Fruit fly (Drosophila melanogaster) whole organism, embryonic: ENCODE results near the gene aos.

Source experiments
- Atf-2 ChIP-seq: fragments of 200-800 bp; sonication (Bioruptor generic); optimal IDR thresholded peaks from 2 replicates; lab custom pipeline; 2016; ENCODE audit warnings: missing biosample characterization, missing genetic modification characterization
- Bteb2 ChIP-seq: fragments of 200-800 bp; sonication (Bioruptor generic); optimal IDR thresholded peaks from 2 replicates; lab custom pipeline; 2016; ENCODE audit warnings: missing biosample characterization, missing genetic modification characterization
- CG1024 ChIP-seq: fragments of 200-800 bp; sonication (Bioruptor generic); IDR thresholded peaks from 2 replicates; pipeline ENCODE4 v1.3.6; 2022; ENCODE audit warnings: missing biosample characterization, missing genetic modification characterization
- CG11085 ChIP-seq: fragments of 200-800 bp; sonication (Bioruptor generic); IDR thresholded peaks from 2 replicates; pipeline ENCODE4 v1.3.6; 2022; ENCODE audit warnings: missing biosample characterization, missing genetic modification characterization
- CG11695 ChIP-seq: fragments of 200-800 bp; sonication (Bioruptor generic); IDR thresholded peaks from 3 replicates; pipeline ENCODE4 v1.3.6; 2022; ENCODE audit warnings: missing biosample characterization, missing genetic modification characterization
- CG12219 ChIP-seq: fragments of 200-800 bp; sonication (Bioruptor generic); optimal IDR thresholded peaks from 3 replicates; lab custom pipeline; 2018; ENCODE audit warnings: missing biosample characterization, mild to moderate bottlenecking, missing genetic modification characterization
- CG12391 ChIP-seq: fragments of 200-800 bp; sonication (Bioruptor generic); optimal IDR thresholded peaks from 3 replicates; lab custom pipeline; 2018; ENCODE audit warnings: missing biosample characterization, mild to moderate bottlenecking, missing genetic modification characterization, moderate library complexity
- CG15514 ChIP-seq: fragments of 200-800 bp; sonication (Bioruptor generic); optimal IDR thresholded peaks from 3 replicates; lab custom pipeline; 2017; ENCODE audit warnings: missing biosample characterization, missing genetic modification characterization, mild to moderate bottlenecking, moderate library complexity, missing genetic modification reagents
- CG31224 ChIP-seq: fragments of 200-800 bp; sonication (Bioruptor generic); IDR thresholded peaks from 2 replicates; pipeline ENCODE4 v1.3.6; 2022; ENCODE audit warnings: missing biosample characterization, missing genetic modification characterization
- CG33213 ChIP-seq: fragments of 200-800 bp; sonication (Bioruptor generic); optimal IDR thresholded peaks from 3 replicates; lab custom pipeline; 2016; ENCODE audit warnings: missing biosample characterization, missing genetic modification characterization
- CG4617 ChIP-seq: fragments of 200-800 bp; sonication (Bioruptor generic); optimal IDR thresholded peaks from 3 replicates; lab custom pipeline; 2016; ENCODE audit warnings: missing biosample characterization, missing genetic modification characterization, borderline replicate concordance
- CG5180 ChIP-seq: fragments of 200-800 bp; sonication (Bioruptor generic); optimal IDR thresholded peaks from 3 replicates; lab custom pipeline; 2017; ENCODE audit warnings: missing biosample characterization, missing genetic modification characterization, mild to moderate bottlenecking, moderate library complexity, missing genetic modification reagents
- CG6654 ChIP-seq: fragments of 200-800 bp; sonication (Bioruptor generic); optimal IDR thresholded peaks from 2 replicates; lab custom pipeline; 2017; ENCODE audit warnings: missing biosample characterization, mild to moderate bottlenecking, missing genetic modification characterization
- CG6689 ChIP-seq: fragments of 200-800 bp; sonication (Bioruptor generic); IDR thresholded peaks from 2 replicates; pipeline ENCODE4 v1.3.6; 2022; ENCODE audit warnings: missing biosample characterization, missing genetic modification characterization
- CG8765 ChIP-seq: fragments of 200-800 bp; sonication (Bioruptor generic); IDR thresholded peaks from 2 replicates; pipeline ENCODE4 v1.3.6; 2022; ENCODE audit warnings: missing biosample characterization, missing genetic modification characterization
- CG9437 ChIP-seq: fragments of 200-800 bp; sonication (Bioruptor generic); optimal IDR thresholded peaks from 2 replicates; lab custom pipeline; 2018; ENCODE audit warnings: missing biosample characterization, mild to moderate bottlenecking, missing genetic modification characterization
- CTCF ChIP-seq: fragments of 200-800 bp; sonication (Bioruptor generic); optimal IDR thresholded peaks from 2 replicates; lab custom pipeline; 2017; ENCODE audit warnings: missing biosample characterization, mild to moderate bottlenecking, missing genetic modification characterization, moderate library complexity
- D ChIP-seq, 2 experiments: fragments of 200-800 bp in 1 of 2; fragments of >200 bp in 1 of 2; sonication (Bioruptor generic) in 1 of 2; optimal IDR thresholded peaks; 2 replicates in 1 of 2; 3 replicates in 1 of 2; lab custom pipeline; 2017; ENCODE audit warnings: mild to moderate bottlenecking in 1 of 2, missing biosample characterization in 1 of 2, missing genetic modification characterization in 1 of 2, missing genetic modification reagents in 1 of 2
- Dad ChIP-seq: fragments of 200-800 bp; sonication (Bioruptor generic); optimal IDR thresholded peaks from 3 replicates; lab custom pipeline; 2016; ENCODE audit warnings: missing biosample characterization, missing genetic modification characterization
- E2f1 ChIP-seq: fragments of 200-800 bp; sonication (Bioruptor generic); IDR thresholded peaks from 2 replicates; pipeline ENCODE4 v1.3.6; 2022; ENCODE audit warnings: missing biosample characterization, missing genetic modification characterization
- Ets65A ChIP-seq: fragments of 200-800 bp; sonication (Bioruptor generic); peaks from one replicate; lab custom pipeline; 2016; ENCODE audit warnings: missing biosample characterization, missing genetic modification characterization
- Fer1 ChIP-seq: fragments of 200-800 bp; sonication (Bioruptor generic); optimal IDR thresholded peaks from 2 replicates; lab custom pipeline; 2017; ENCODE audit warnings: missing biosample characterization, mild to moderate bottlenecking, missing genetic modification characterization
- H15 ChIP-seq: fragments of 200-800 bp; sonication (Bioruptor generic); IDR thresholded peaks from 3 replicates; pipeline ENCODE4 v1.3.6; 2022; ENCODE audit warnings: missing biosample characterization, missing genetic modification characterization
- Hand ChIP-seq: fragments of 200-800 bp; sonication (Bioruptor generic); optimal IDR thresholded peaks from 2 replicates; lab custom pipeline; 2017; ENCODE audit warnings: mild to moderate bottlenecking, missing biosample characterization, missing genetic modification reagents, missing genetic modification characterization
- MBD-R2 ChIP-seq: fragments of 200-800 bp; sonication (Bioruptor generic); IDR thresholded peaks from 2 replicates; pipeline ENCODE4 v1.3.6; 2022; ENCODE audit warnings: missing biosample characterization, missing genetic modification characterization
- NK7.1 ChIP-seq: fragments of 200-800 bp; sonication (Bioruptor generic); optimal IDR thresholded peaks from 3 replicates; lab custom pipeline; 2016; ENCODE audit warnings: missing biosample characterization, missing genetic modification characterization
- NfI ChIP-seq: fragments of 200-800 bp; sonication (Bioruptor generic); optimal IDR thresholded peaks from 3 replicates; lab custom pipeline; 2018; ENCODE audit warnings: missing biosample characterization, mild to moderate bottlenecking, missing genetic modification characterization, moderate library complexity
- Oaz ChIP-seq: fragments of 200-800 bp; sonication (Bioruptor generic); IDR thresholded peaks from 2 replicates; pipeline ENCODE4 v1.3.6; 2022; ENCODE audit warnings: missing biosample characterization, missing genetic modification characterization
- Pdp1 ChIP-seq, 2 experiments: fragments of 200-800 bp; sonication (Bioruptor generic); optimal IDR thresholded peaks; 3 replicates each; lab custom pipeline; 2016; ENCODE audit warnings: missing biosample characterization in 2 of 2, missing genetic modification characterization in 2 of 2, mild to moderate bottlenecking in 1 of 2, moderate library complexity in 1 of 2
- Rx ChIP-seq: fragments of 200-800 bp; sonication (Bioruptor generic); IDR thresholded peaks from 2 replicates; pipeline ENCODE4 v1.3.6; 2022; ENCODE audit warnings: missing biosample characterization, missing genetic modification characterization
- Sox100B ChIP-seq: fragments of 200-800 bp; sonication (Bioruptor generic); optimal IDR thresholded peaks from 3 replicates; lab custom pipeline; 2018; ENCODE audit warnings: missing biosample characterization, mild to moderate bottlenecking, missing genetic modification characterization
- amos ChIP-seq: fragments of 200-800 bp; sonication (Bioruptor generic); IDR thresholded peaks from 2 replicates; pipeline ENCODE4 v1.3.6; 2022; ENCODE audit warnings: missing biosample characterization, missing genetic modification characterization; ENCODE audit not compliant: partially characterized antibody
- cad ChIP-seq: fragments of >200 bp; optimal IDR thresholded peaks from 2 replicates; lab custom pipeline; 2017; ENCODE audit warnings: missing biosample characterization, missing genetic modification characterization
- dan ChIP-seq: fragments of 200-800 bp; sonication (Bioruptor generic); IDR thresholded peaks from 2 replicates; pipeline ENCODE4 v1.3.6; 2022; ENCODE audit warnings: missing biosample characterization, missing genetic modification characterization
- danr ChIP-seq: fragments of 200-800 bp; sonication (Bioruptor generic); IDR thresholded peaks from 2 replicates; pipeline ENCODE4 v1.3.6; 2022; ENCODE audit warnings: missing biosample characterization, missing genetic modification characterization
- dati ChIP-seq: fragments of 200-800 bp; sonication (Bioruptor generic); IDR thresholded peaks from 2 replicates; pipeline ENCODE4 v1.3.6; 2022; ENCODE audit warnings: missing biosample characterization, missing genetic modification characterization
- fd96Cb ChIP-seq: fragments of 200-800 bp; sonication (Bioruptor generic); optimal IDR thresholded peaks from 2 replicates; lab custom pipeline; 2018; ENCODE audit warnings: missing biosample characterization, mild to moderate bottlenecking, missing genetic modification characterization, moderate library complexity
- gt ChIP-seq: fragments of 200-800 bp; sonication (Bioruptor generic); IDR thresholded peaks from 2 replicates; pipeline ENCODE4 v1.3.6; 2022; ENCODE audit warnings: missing biosample characterization, missing genetic modification characterization
- hth ChIP-seq: fragments of >200 bp; optimal IDR thresholded peaks from 2 replicates; lab custom pipeline; 2017; ENCODE audit warnings: inconsistent platforms
- kah ChIP-seq: fragments of 200-800 bp; sonication (Bioruptor generic); optimal IDR thresholded peaks from 2 replicates; lab custom pipeline; 2018; ENCODE audit warnings: missing biosample characterization, mild to moderate bottlenecking, missing genetic modification characterization
- ken ChIP-seq: fragments of 200-800 bp; sonication (Bioruptor generic); IDR thresholded peaks from 3 replicates; pipeline ENCODE4 v1.3.6; 2022; ENCODE audit warnings: missing biosample characterization, missing genetic modification characterization
- mld ChIP-seq: fragments of 200-800 bp; sonication (Bioruptor generic); IDR thresholded peaks from 3 replicates; pipeline ENCODE4 v1.3.6; 2022; ENCODE audit warnings: missing biosample characterization, missing genetic modification characterization; ENCODE audit not compliant: partially characterized antibody
- odd ChIP-seq: fragments of 200-800 bp; sonication (Bioruptor generic); optimal IDR thresholded peaks from 2 replicates; lab custom pipeline; 2017; ENCODE audit warnings: missing biosample characterization, mild to moderate bottlenecking, missing genetic modification characterization
- peb ChIP-seq: fragments of 200-800 bp; sonication (Bioruptor generic); IDR thresholded peaks from 2 replicates; pipeline ENCODE4 v1.3.6; 2022; ENCODE audit warnings: missing biosample characterization, missing genetic modification characterization
- ro ChIP-seq: fragments of 200-800 bp; sonication (Bioruptor generic); IDR thresholded peaks from 2 replicates; pipeline ENCODE4 v1.3.6; 2022; ENCODE audit warnings: missing biosample characterization, missing genetic modification characterization
- slbo ChIP-seq: fragments of 200-800 bp; sonication (Bioruptor generic); IDR thresholded peaks from 2 replicates; pipeline ENCODE4 v1.3.6; 2022; ENCODE audit warnings: missing biosample characterization, missing genetic modification characterization
- sqz ChIP-seq: fragments of 200-800 bp; sonication (Bioruptor generic); optimal IDR thresholded peaks from 3 replicates; lab custom pipeline; 2018; ENCODE audit warnings: missing biosample characterization, mild to moderate bottlenecking, missing genetic modification characterization
- tap ChIP-seq: fragments of 200-800 bp; optimal IDR thresholded peaks from 3 replicates; lab custom pipeline; 2019; ENCODE audit warnings: missing biosample characterization, mild to moderate bottlenecking, missing genetic modification characterization, moderate library complexity
- tio ChIP-seq: fragments of 200-800 bp; sonication (Bioruptor generic); optimal IDR thresholded peaks from 2 replicates; lab custom pipeline; 2017; ENCODE audit warnings: missing biosample characterization, missing genetic modification characterization, inconsistent platforms
- unpg ChIP-seq: fragments of 200-800 bp; sonication (Bioruptor generic); optimal IDR thresholded peaks from 3 replicates; lab custom pipeline; 2018; ENCODE audit warnings: missing biosample characterization, mild to moderate bottlenecking, missing genetic modification characterization, moderate library complexity
- usp ChIP-seq: fragments of >200 bp; optimal IDR thresholded peaks from 2 replicates; lab custom pipeline; 2017; ENCODE audit warnings: missing biosample characterization, missing genetic modification characterization
- vfl ChIP-seq: fragments of 200-800 bp; sonication (Bioruptor generic); optimal IDR thresholded peaks from 2 replicates; lab custom pipeline; 2016; ENCODE audit warnings: missing biosample characterization, missing genetic modification characterization
- wor ChIP-seq: fragments of 200-800 bp; sonication (Bioruptor generic); IDR thresholded peaks from 2 replicates; pipeline ENCODE4 v1.3.6; 2022; ENCODE audit warnings: missing biosample characterization, missing genetic modification characterization

The aos gene

dm6 chr3L:16482167-16482566, 1.3 kb downstream of the aos start (continued):
- no peak for TF ChIP-seq peb (GFP tag; lab: Robert Waterston, UW)
- peak; percentile 46 for TF ChIP-seq Sox100B (GFP tag; lab: Kevin White, UChicago)
- TF ChIP-seq amos (GFP tag; lab: Robert Waterston, UW): no peak
- no peak for TF ChIP-seq CG1024
- TF ChIP-seq CG33213 (GFP tag; lab: Kevin White, UChicago): no peak
- TF ChIP-seq wor (GFP tag; lab: Robert Waterston, UW): no peak
- TF ChIP-seq CG6689 (GFP tag; lab: Robert Waterston, UW): 0 out of 2 replicates have a peak, but pooled peaks have one; percentile 18
- no peak for TF ChIP-seq ken (GFP tag; lab: Robert Waterston, UW)
- TF ChIP-seq mld (GFP tag; lab: Robert Waterston, UW): no peak
- no peak for TF ChIP-seq Bteb2 (GFP tag; lab: Kevin White, UChicago)
- TF ChIP-seq CG4617 (GFP tag; lab: Kevin White, UChicago): no peak
- TF ChIP-seq CG31224 (GFP tag; lab: Robert Waterston, UW): no peak
- no peak for TF ChIP-seq vfl
- TF ChIP-seq cad (GFP tag; lab: Kevin White, UChicago): no peak
- peak; percentile 75 for TF ChIP-seq Ets65A (GFP tag; lab: Kevin White, UChicago)
- TF ChIP-seq D (optimal IDR thresholded peaks at IDR 0.05; lab: Kevin White, UChicago): no peak
- no peak for TF ChIP-seq D (GFP tag; optimal IDR thresholded peaks at IDR 0.05; lab: Kevin White, UChicago)
- no peak for TF ChIP-seq CG15514
- TF ChIP-seq Rx: no peak
- TF ChIP-seq danr (GFP tag; lab: Robert Waterston, UW): no peak
- TF ChIP-seq MBD-R2: no peak
- TF ChIP-seq slbo (GFP tag; lab: Robert Waterston, UW): no peak
- TF ChIP-seq odd (GFP tag; lab: Kevin White, UChicago): no peak
- TF ChIP-seq dati (GFP tag; lab: Robert Waterston, UW): no peak
- no peak; the same call in 2 of the 3 replicates for TF ChIP-seq CG11695 (GFP tag; lab: Robert Waterston, UW)
- no peak for TF ChIP-seq sqz (GFP tag; lab: Kevin White, UChicago)
- TF ChIP-seq ro (GFP tag; lab: Robert Waterston, UW): no peak
- peak; percentile 9 for TF ChIP-seq NfI
- peak; percentile 51 for TF ChIP-seq unpg
- TF ChIP-seq Pdp1 (GFP tag; optimal IDR thresholded peaks at IDR 0.05; lab: Kevin White, UChicago): peak in 1 of 2 experiments; percentile 37
- TF ChIP-seq kah: peak; percentile 48
- no peak for TF ChIP-seq E2f1 (GFP tag; lab: Robert Waterston, UW)
- peak; percentile 29 for TF ChIP-seq CG5180 (GFP tag; lab: Kevin White, UChicago)
- 0 out of 3 replicates have a peak, but pooled peaks have one; percentile 8 for TF ChIP-seq H15 (GFP tag; lab: Robert Waterston, UW)
- no peak for TF ChIP-seq NK7.1
- no peak for TF ChIP-seq Atf-2
- no peak for TF ChIP-seq CG11085 (GFP tag; lab: Robert Waterston, UW)
- no peak for TF ChIP-seq dan
- TF ChIP-seq CG12219 (GFP tag; lab: Kevin White, UChicago): peak; percentile 53
- no peak for TF ChIP-seq hth
- peak; percentile 26 for TF ChIP-seq tap (tag; lab: Kevin White, UChicago)
- TF ChIP-seq Dad (GFP tag; lab: Kevin White, UChicago): no peak
- no peak for TF ChIP-seq usp (GFP tag; lab: Kevin White, UChicago)
- peak; percentile 6 for TF ChIP-seq Fer1
- no peak for TF ChIP-seq Hand (GFP tag; lab: Kevin White, UChicago)
- no peak for TF ChIP-seq CG8765 (GFP tag; lab: Robert Waterston, UW)
- no peak for TF ChIP-seq Oaz (GFP tag; lab: Robert Waterston, UW)
- peak; percentile 47 for TF ChIP-seq CG12391
- no peak for TF ChIP-seq CTCF (GFP tag; lab: Kevin White, UChicago)
- no peak for TF ChIP-seq CG9437 (GFP tag; lab: Kevin White, UChicago)
- no peak for TF ChIP-seq CG6654
- no peak for TF ChIP-seq gt (GFP tag; lab: Robert Waterston, UW)
- TF ChIP-seq fd96Cb (tag; lab: Kevin White, UChicago): peak; percentile 28
- no peak for TF ChIP-seq tio
